Worm (Caenorhabditis elegans) whole organism, L1 larva: ENCODE measurements around the gene daam-1.

Source experiments
- C16A3.4 ChIP-seq: fragments of 150-350 bp; optimal IDR thresholded peaks from 2 replicates; lab custom pipeline; 2014; ENCODE audit warnings: missing biosample characterization, missing genetic modification characterization
- C34B4.2 ChIP-seq: sonication (generic microtip); optimal IDR thresholded peaks from 2 replicates; lab custom pipeline; 2017; ENCODE audit warnings: mild to moderate bottlenecking, missing genetic modification characterization, missing compliant biosample characterization
- Y116A8C.19 ChIP-seq: sonication (generic microtip); optimal IDR thresholded peaks from 2 replicates; lab custom pipeline; 2016; ENCODE audit warnings: missing compliant biosample characterization, missing genetic modification characterization, borderline replicate concordance
- aha-1 ChIP-seq: fragments of 150-350 bp; optimal IDR thresholded peaks from 2 replicates; lab custom pipeline; 2014; ENCODE audit warnings: missing biosample characterization, missing genetic modification characterization
- alr-1 ChIP-seq: fragments of 200-800 bp; sonication (Bioruptor generic); optimal IDR thresholded peaks from 2 replicates; lab custom pipeline; 2018; ENCODE audit warnings: borderline replicate concordance, mild to moderate bottlenecking, missing genetic modification characterization, missing compliant biosample characterization
- aly-2 ChIP-seq: fragments of 150-350 bp; optimal IDR thresholded peaks from 2 replicates; lab custom pipeline; 2014; ENCODE audit warnings: missing biosample characterization, missing genetic modification characterization
- blmp-1 ChIP-seq: fragments of 150-350 bp; optimal IDR thresholded peaks from 2 replicates; lab custom pipeline; 2014; ENCODE audit warnings: missing biosample characterization, missing genetic modification characterization
- ceh-82 ChIP-seq, 3 experiments: fragments of 150-350 bp in 1 of 3; sonication (generic microtip) in 2 of 3; optimal IDR thresholded peaks; 2 replicates each; lab custom pipeline; 2014 to 2017; ENCODE audit warnings: missing biosample characterization in 3 of 3, missing genetic modification characterization in 3 of 3
- ceh-88 ChIP-seq: fragments of 200-800 bp; sonication (Bioruptor generic); IDR thresholded peaks from 2 replicates; pipeline ENCODE4 v1.3.6; 2022; ENCODE audit warnings: missing genetic modification characterization, missing compliant biosample characterization
- ces-1 ChIP-seq: fragments of 150-350 bp; optimal IDR thresholded peaks from 2 replicates; lab custom pipeline; 2014; ENCODE audit warnings: missing biosample characterization, missing genetic modification reagents, missing genetic modification characterization
- dsc-1 ChIP-seq: sonication (generic microtip); optimal IDR thresholded peaks from 2 replicates; lab custom pipeline; 2016; ENCODE audit warnings: mild to moderate bottlenecking, missing genetic modification characterization, missing compliant biosample characterization
- efl-1 ChIP-seq, 4 experiments: fragments of 150-350 bp; optimal IDR thresholded peaks in 3 of 4; peaks in 1 of 4; 1 replicate in 1 of 4; 2 replicates in 3 of 4; lab custom pipeline; 2014; ENCODE audit warnings: missing biosample characterization in 2 of 4, missing genetic modification characterization in 2 of 4, missing genetic modification reagents in 2 of 4
- egl-13 ChIP-seq: sonication (generic microtip); optimal IDR thresholded peaks from 2 replicates; lab custom pipeline; 2016; ENCODE audit warnings: missing genotype, missing genetic modification reagents, missing genetic modification characterization, missing compliant biosample characterization
- egl-27 ChIP-seq, 2 experiments: fragments of 150-350 bp in 1 of 2; sonication (generic microtip); optimal IDR thresholded peaks; 3 replicates each; lab custom pipeline; 2017 to 2018; ENCODE audit warnings: missing biosample characterization in 2 of 2, missing genetic modification characterization in 2 of 2, missing genetic modification reagents in 2 of 2
- elt-2 ChIP-seq: sonication (generic microtip); optimal IDR thresholded peaks from 2 replicates; lab custom pipeline; 2016; ENCODE audit warnings: missing genetic modification characterization, mild to moderate bottlenecking, inconsistent platforms, missing compliant biosample characterization, missing genetic modification reagents
- ets-5 ChIP-seq: fragments of 200-800 bp; sonication (Bioruptor generic); IDR thresholded peaks from 2 replicates; pipeline ENCODE4 v1.3.6; 2022; ENCODE audit warnings: missing genetic modification characterization, missing compliant biosample characterization
- fkh-10 ChIP-seq: sonication (generic microtip); optimal IDR thresholded peaks from 2 replicates; lab custom pipeline; 2017; ENCODE audit warnings: missing biosample characterization, missing genetic modification reagents, missing genetic modification characterization
- grh-1 ChIP-seq: fragments of 200-800 bp; sonication (Bioruptor generic); IDR thresholded peaks from 2 replicates; pipeline ENCODE4 v1.3.6; 2022; ENCODE audit warnings: missing genetic modification reagents, missing genetic modification characterization, missing compliant biosample characterization
- hlh-17 ChIP-seq: fragments of 200-800 bp; sonication (Bioruptor generic); optimal IDR thresholded peaks from 2 replicates; lab custom pipeline; 2018; ENCODE audit warnings: missing genetic modification characterization, mild to moderate bottlenecking, missing compliant biosample characterization, moderate library complexity, borderline replicate concordance
- hlh-4 ChIP-seq: sonication (generic microtip); optimal IDR thresholded peaks from 2 replicates; lab custom pipeline; 2016; ENCODE audit warnings: mild to moderate bottlenecking, missing genetic modification characterization, missing compliant biosample characterization
- hpl-2 ChIP-seq: fragments of 150-350 bp; optimal IDR thresholded peaks from 2 replicates; lab custom pipeline; 2014; ENCODE audit warnings: missing biosample characterization, missing genetic modification reagents, missing genetic modification characterization
- irx-1 ChIP-seq: sonication (generic microtip); optimal IDR thresholded peaks from 2 replicates; lab custom pipeline; 2016; ENCODE audit warnings: missing genetic modification characterization, missing compliant biosample characterization
- jun-1 ChIP-seq: fragments of 150-350 bp; optimal IDR thresholded peaks from 2 replicates; lab custom pipeline; 2014; ENCODE audit warnings: missing biosample characterization, missing genetic modification reagents, missing genetic modification characterization
- lin-14 ChIP-seq: fragments of 200-800 bp; sonication (Bioruptor generic); optimal IDR thresholded peaks from 2 replicates; lab custom pipeline; 2018; ENCODE audit warnings: mild to moderate bottlenecking, missing genetic modification characterization, moderate library complexity, missing compliant biosample characterization
- lin-39 ChIP-seq: fragments of 150-350 bp; optimal IDR thresholded peaks from 2 replicates; lab custom pipeline; 2014; ENCODE audit warnings: missing biosample characterization, missing genetic modification reagents, missing genetic modification characterization
- lsy-2 ChIP-seq, 2 experiments: fragments of 150-350 bp; optimal IDR thresholded peaks; 2 replicates each; lab custom pipeline; 2014; ENCODE audit warnings: missing biosample characterization in 2 of 2, missing genetic modification characterization in 2 of 2
- mdl-1 ChIP-seq, 2 experiments: fragments of 150-350 bp; optimal IDR thresholded peaks; 2 replicates each; lab custom pipeline; 2014 to 2017; ENCODE audit warnings: missing biosample characterization in 2 of 2, missing genetic modification characterization in 2 of 2, inconsistent platforms in 1 of 2
- mef-2 ChIP-seq: fragments of 150-350 bp; optimal IDR thresholded peaks from 2 replicates; lab custom pipeline; 2014; ENCODE audit warnings: missing biosample characterization, missing genetic modification characterization
- mep-1 ChIP-seq: fragments of 150-350 bp; optimal IDR thresholded peaks from 2 replicates; lab custom pipeline; 2014; ENCODE audit warnings: missing biosample characterization, missing genetic modification characterization
- nhr-11 ChIP-seq: fragments of 150-350 bp; optimal IDR thresholded peaks from 2 replicates; lab custom pipeline; 2014; ENCODE audit warnings: missing biosample characterization, missing genetic modification characterization
- nhr-20 ChIP-seq: sonication (generic microtip); optimal IDR thresholded peaks from 2 replicates; lab custom pipeline; 2016; ENCODE audit warnings: mild to moderate bottlenecking, missing genetic modification characterization, missing compliant biosample characterization
- nhr-237 ChIP-seq: fragments of 150-350 bp; optimal IDR thresholded peaks from 2 replicates; lab custom pipeline; 2014; ENCODE audit warnings: missing biosample characterization, missing genetic modification characterization
- nhr-28 ChIP-seq: fragments of 150-350 bp; optimal IDR thresholded peaks from 2 replicates; lab custom pipeline; 2014; ENCODE audit warnings: missing biosample characterization, missing genetic modification characterization
- nhr-71 ChIP-seq: sonication (generic microtip); optimal IDR thresholded peaks from 2 replicates; lab custom pipeline; 2016; ENCODE audit warnings: mild to moderate bottlenecking, missing genetic modification characterization, moderate library complexity, missing compliant biosample characterization
- nhr-76 ChIP-seq: sonication (generic microtip); optimal IDR thresholded peaks from 2 replicates; lab custom pipeline; 2017; ENCODE audit warnings: missing biosample characterization, missing genetic modification characterization
- nhr-77 ChIP-seq: fragments of 150-350 bp; optimal IDR thresholded peaks from 2 replicates; lab custom pipeline; 2014; ENCODE audit warnings: missing biosample characterization, missing genetic modification characterization
- nhr-85 ChIP-seq: sonication (generic microtip); peaks from one replicate; lab custom pipeline; 2016; ENCODE audit warnings: missing genetic modification characterization, inconsistent platforms, missing compliant biosample characterization
- nhr-90 ChIP-seq: sonication (generic microtip); optimal IDR thresholded peaks from 2 replicates; lab custom pipeline; 2016; ENCODE audit warnings: mild to moderate bottlenecking, missing genetic modification characterization, missing compliant biosample characterization; ENCODE audit not compliant: poor library complexity
- pqm-1 ChIP-seq: sonication (generic microtip); optimal IDR thresholded peaks from 3 replicates; lab custom pipeline; 2017; ENCODE audit warnings: missing biosample characterization, missing genetic modification characterization
- snpc-4 ChIP-seq: fragments of 150-350 bp; optimal IDR thresholded peaks from 2 replicates; lab custom pipeline; 2014; ENCODE audit warnings: missing biosample characterization, missing genetic modification characterization
- sptf-1 ChIP-seq: fragments of 150-350 bp; optimal IDR thresholded peaks from 2 replicates; lab custom pipeline; 2014; ENCODE audit warnings: missing biosample characterization, missing genetic modification characterization
- sup-37 ChIP-seq: fragments of 200-800 bp; sonication (Bioruptor generic); optimal IDR thresholded peaks from 2 replicates; lab custom pipeline; 2018; ENCODE audit warnings: mild to moderate bottlenecking, missing genetic modification characterization, missing compliant biosample characterization
- tlp-1 ChIP-seq: fragments of 150-350 bp; optimal IDR thresholded peaks from 2 replicates; lab custom pipeline; 2014; ENCODE audit warnings: missing biosample characterization, missing genetic modification characterization
- unc-130 ChIP-seq: fragments of 150-350 bp; optimal IDR thresholded peaks from 2 replicates; lab custom pipeline; 2017; ENCODE audit warnings: missing biosample characterization, missing genetic modification characterization, inconsistent platforms
- unc-30 ChIP-seq: sonication (generic microtip); optimal IDR thresholded peaks from 2 replicates; lab custom pipeline; 2017; ENCODE audit warnings: missing biosample characterization, missing genetic modification characterization
- unc-62 ChIP-seq: fragments of 150-350 bp; optimal IDR thresholded peaks from 2 replicates; lab custom pipeline; 2014; ENCODE audit warnings: missing biosample characterization, missing genetic modification reagents, missing genetic modification characterization
- unc-86 ChIP-seq: sonication (generic microtip); optimal IDR thresholded peaks from 2 replicates; lab custom pipeline; 2016; ENCODE audit warnings: missing genetic modification characterization, missing compliant biosample characterization
- unc-98 ChIP-seq: fragments of 200-800 bp; sonication (Bioruptor generic); IDR thresholded peaks from 2 replicates; pipeline ENCODE4 v1.3.6; 2022; ENCODE audit warnings: missing genetic modification characterization, missing compliant biosample characterization
- vab-15 ChIP-seq: sonication (generic microtip); optimal IDR thresholded peaks from 2 replicates; lab custom pipeline; 2017; ENCODE audit warnings: missing genotype, mild to moderate bottlenecking, missing genetic modification characterization, missing compliant biosample characterization
- xbp-1 ChIP-seq: sonication (generic microtip); optimal IDR thresholded peaks from 2 replicates; lab custom pipeline; 2016; ENCODE audit warnings: missing genetic modification characterization, missing compliant biosample characterization
- zag-1 ChIP-seq: fragments of 150-350 bp; optimal IDR thresholded peaks from 2 replicates; lab custom pipeline; 2014; ENCODE audit warnings: missing biosample characterization, missing genetic modification characterization
- zip-4 ChIP-seq: fragments of 200-800 bp; sonication (Bioruptor generic); optimal IDR thresholded peaks from 2 replicates; lab custom pipeline; 2018; ENCODE audit warnings: mild to moderate bottlenecking, missing genetic modification characterization, moderate library complexity, missing compliant biosample characterization
- ztf-11 ChIP-seq, 2 experiments: sonication (generic microtip); optimal IDR thresholded peaks; 2 replicates each; lab custom pipeline; 2016 to 2017; ENCODE audit warnings: missing genetic modification characterization in 2 of 2, missing biosample characterization in 1 of 2, missing compliant biosample characterization in 1 of 2

daam-1 gene

ce11 chrV:126610-127009, 43.0 kb upstream of the daam-1 start, which contains the start of gene W03F9.1 (continued):
- TF ChIP-seq hlh-17 (no peak), unc-62 (GFP tag; lab: Kevin White, UChicago) (no peak), mep-1 (peak; percentile 96), ces-1 (GFP tag; lab: Kevin White, UChicago) (no peak), ceh-88 (no peak), hlh-4 (tag; lab: Kevin White, UChicago) (no peak), nhr-76 (no peak), snpc-4 (tag; lab: Kevin White, UChicago) (peak; percentile 67), tlp-1 (tag; lab: Kevin White, UChicago) (no peak), irx-1 (tag; lab: Kevin White, UChicago) (peak; percentile 83), zag-1 (no peak), unc-98 (no peak), aha-1 (tag; lab: Kevin White, UChicago) (no peak), jun-1 (tag; lab: Kevin White, UChicago) (no peak), C34B4.2 (tag; lab: Kevin White, UChicago) (no peak), egl-13 (tag; lab: Kevin White, UChicago) (peak; percentile 69), ets-5 (no peak), mef-2 (no peak), blmp-1 (peak; percentile 37), nhr-237 (tag; lab: Kevin White, UChicago) (no peak), zip-4 (GFP tag; lab: Kevin White, UChicago) (peak; percentile 11), sup-37 (no peak), sptf-1 (no peak), nhr-28 (tag; lab: Kevin White, UChicago) (no peak), hpl-2 (GFP tag; lab: Kevin White, UChicago) (no peak), ztf-11 (tag; optimal IDR thresholded peaks at IDR 0.05; lab: Kevin White, UChicago) (no peak), nhr-77 (tag; lab: Kevin White, UChicago) (no peak), ceh-82 (tag; optimal IDR thresholded peaks at IDR 0.05; lab: Kevin White, UChicago) (peak in 2 of 3 experiments; percentile 57 to 60), grh-1 (0 out of 2 replicates have a peak, but pooled peaks have one; percentile 17), lin-39 (tag; lab: Kevin White, UChicago) (peak; percentile 77), aly-2 (tag; lab: Kevin White, UChicago) (no peak), lsy-2 (tag; optimal IDR thresholded peaks at IDR 0.05; lab: Kevin White, UChicago) (peak; percentile 59 to 79), elt-2 (tag; lab: Kevin White, UChicago) (peak; percentile 26), lin-14 (GFP tag; lab: Kevin White, UChicago) (no peak), nhr-90 (tag; lab: Kevin White, UChicago) (peak; percentile 73), nhr-85 (tag; lab: Kevin White, UChicago) (peak; percentile 33), egl-27 (tag; optimal IDR thresholded peaks at IDR 0.05; lab: Kevin White, UChicago) (no peak), Y116A8C.19 (tag; lab: Kevin White, UChicago) (no peak), alr-1 (no peak), mdl-1 (tag; optimal IDR thresholded peaks at IDR 0.05; lab: Kevin White, UChicago) (no peak), nhr-20 (tag; lab: Kevin White, UChicago) (peak; percentile 69), nhr-11 (tag; lab: Kevin White, UChicago) (peak; percentile 21), pqm-1 (tag; lab: Kevin White, UChicago) (no peak), vab-15 (tag; lab: Kevin White, UChicago) (no peak), fkh-10 (GFP tag; lab: Kevin White, UChicago) (no peak), nhr-71 (tag; lab: Kevin White, UChicago) (peak; percentile 82), C16A3.4 (tag; lab: Kevin White, UChicago) (peak; percentile 21), unc-30 (no peak), unc-130 (tag; lab: Kevin White, UChicago) (peak; percentile 65), dsc-1 (tag; lab: Kevin White, UChicago) (peak; percentile 85), xbp-1 (tag; lab: Kevin White, UChicago) (peak; percentile 69), unc-86 (tag; lab: Kevin White, UChicago) (peak; percentile 71), efl-1 (optimal IDR thresholded peaks at IDR 0.05; lab: Kevin White, UChicago) (peak; percentile 45 to 65), efl-1 (GFP tag; optimal IDR thresholded peaks at IDR 0.05 in 1 of 2; lab: Kevin White, UChicago) (peak; percentile 73 to 95)
